Worm (Caenorhabditis elegans): ENCODE results near the gene cec-7.

Gene cec-7

ce11 chrIII:12920810-12921209 lies 43.4 kb upstream of the cec-7 start:
- TF ChIP-seq nfya-1 (tag; optimal IDR thresholded peaks at IDR 0.05; ENCODE audit: insufficient read depth) (peak; percentile 84), nhr-237 (tag; optimal IDR thresholded peaks at IDR 0.05) (no peak)

DNA sequence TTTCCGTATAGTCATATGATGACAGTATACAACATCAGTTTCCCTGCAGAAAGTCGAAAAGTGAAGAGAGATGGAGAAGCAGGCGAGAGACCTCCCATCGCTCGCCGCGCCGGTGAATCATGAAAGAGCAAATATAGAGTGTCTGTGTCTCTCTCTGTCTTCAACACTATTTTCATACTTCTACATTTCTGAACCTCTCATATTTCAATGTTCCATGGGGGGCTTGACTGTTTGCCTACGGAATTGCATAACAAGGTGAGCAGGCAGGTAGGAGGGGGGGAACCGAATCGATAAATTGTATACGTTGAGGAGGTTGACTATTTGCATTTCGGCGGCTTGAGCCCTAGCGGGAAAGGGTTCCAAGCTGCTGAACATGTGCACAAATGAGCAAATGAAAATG lies 42.5 kb upstream of the cec-7 start:
- TF ChIP-seq elt-2 (tag; optimal IDR thresholded peaks at IDR 0.05) (peak; percentile 53), pha-4 (tag; optimal IDR thresholded peaks at IDR 0.05) (peak; percentile 95), nhr-43 (tag; optimal IDR thresholded peaks at IDR 0.05; ENCODE audit: poor library complexity, severe bottlenecking) (no peak), hmg-11 (tag; optimal IDR thresholded peaks at IDR 0.05) (peak; percentile 69), unc-39 (tag; optimal IDR thresholded peaks at IDR 0.05) (no peak), pqm-1 (tag; optimal IDR thresholded peaks at IDR 0.05) (peak; percentile 41), fos-1 (tag; optimal IDR thresholded peaks at IDR 0.05) (peak; percentile 48), jun-1 (tag; optimal IDR thresholded peaks at IDR 0.05) (peak; percentile 72)

DNA sequence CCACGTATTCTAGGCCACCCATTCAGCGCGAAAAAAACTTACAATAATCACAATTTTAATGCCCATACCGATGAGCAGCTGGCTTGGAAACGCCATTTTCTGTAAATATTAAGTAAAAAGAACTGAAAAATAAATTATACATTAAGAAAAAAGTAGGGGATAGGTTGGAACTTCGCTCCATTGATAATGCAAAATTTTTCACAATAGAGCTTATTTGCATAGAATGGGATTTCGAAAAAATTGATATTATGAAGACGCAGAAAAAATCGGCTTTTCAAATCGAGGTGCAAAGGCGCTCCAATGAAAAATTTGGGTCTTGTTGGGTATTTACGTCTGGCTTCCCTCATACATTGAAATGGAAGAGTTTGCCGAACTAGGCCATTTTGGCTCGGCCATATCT lies 41.2 kb upstream of the cec-7 start, which contains the start of gene Y37D8A.16:
Y37D8A.16 (minus strand) TSS at position 101 of the 400 bp plus-strand sequence.
- TF ChIP-seq unc-62 (GFP tag; optimal IDR thresholded peaks at IDR 0.05) (no peak), ztf-11 (tag; optimal IDR thresholded peaks at IDR 0.05) (no peak), R02D3.7 (tag; optimal IDR thresholded peaks at IDR 0.05) (no peak), aly-2 (tag; optimal IDR thresholded peaks at IDR 0.05) (no peak), ceh-16 (tag; optimal IDR thresholded peaks at IDR 0.05) (no peak), nhr-23 (tag; optimal IDR thresholded peaks at IDR 0.05) (no peak), ZK546.5 (tag; optimal IDR thresholded peaks at IDR 0.05) (no peak), fkh-10 (GFP tag; optimal IDR thresholded peaks at IDR 0.05) (no peak), nhr-11 (tag; optimal IDR thresholded peaks at IDR 0.05) (no peak), mml-1 (tag; optimal IDR thresholded peaks at IDR 0.05) (no peak), fkh-2 (tag; optimal IDR thresholded peaks at IDR 0.05) (no peak), ceh-9 (tag; optimal IDR thresholded peaks at IDR 0.05) (no peak)

DNA sequence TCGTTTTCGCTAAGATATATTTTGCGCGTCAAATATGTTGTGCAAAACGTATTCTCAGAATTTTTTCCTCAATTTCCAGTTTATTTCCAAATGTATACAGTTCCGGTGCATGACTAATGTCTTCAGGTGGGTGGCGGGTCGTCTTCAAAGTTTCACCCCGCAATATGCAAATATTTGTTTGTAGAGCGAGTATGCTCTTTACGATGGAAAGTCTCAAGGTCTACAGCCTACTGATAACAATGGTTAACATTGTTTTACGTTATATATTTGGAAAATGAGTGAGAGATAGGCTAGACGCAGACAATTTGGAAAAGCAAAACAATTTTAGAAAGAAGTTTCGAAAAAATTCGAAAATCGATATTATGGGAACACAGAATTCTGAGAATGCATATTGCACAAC lies 40.5 kb upstream of the cec-7 start:
- no peak for TF ChIP-seq nhr-76 (tag; optimal IDR thresholded peaks at IDR 0.05)
- peak; percentile 36 for TF ChIP-seq pqm-1 (tag; optimal IDR thresholded peaks at IDR 0.05)
- peak; percentile 56 for TF ChIP-seq pha-4 (tag; optimal IDR thresholded peaks at IDR 0.05)
- peak; percentile 48 for TF ChIP-seq elt-2 (tag; optimal IDR thresholded peaks at IDR 0.05)
- no peak for TF ChIP-seq hmg-11 (tag; optimal IDR thresholded peaks at IDR 0.05)
- no peak for TF ChIP-seq egl-27 (tag; optimal IDR thresholded peaks at IDR 0.05)
- TF ChIP-seq eor-1 (tag; optimal IDR thresholded peaks at IDR 0.05) = no peak
- no peak for TF ChIP-seq ama-1 (optimal IDR thresholded peaks at IDR 0.05)

DNA sequence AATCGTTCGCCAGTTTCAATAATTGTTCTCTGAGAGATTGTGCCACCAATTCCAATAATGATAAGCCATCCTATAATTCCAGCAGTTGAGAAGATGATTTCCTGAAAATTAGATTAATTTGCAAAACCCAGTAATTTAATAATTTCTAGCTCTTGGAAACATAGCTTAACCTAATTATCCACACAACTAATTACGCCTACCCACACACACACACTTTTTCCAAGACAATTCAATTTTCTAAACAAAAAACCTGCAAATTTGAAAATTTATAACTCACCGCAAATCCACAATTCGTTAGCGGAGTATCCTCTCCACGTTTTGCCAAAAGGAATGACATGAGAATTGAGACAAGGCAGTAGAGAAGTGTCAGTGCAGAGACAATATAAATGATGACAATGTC lies 39.1 kb upstream of the cec-7 start:
- TF ChIP-seq unc-62 (GFP tag; optimal IDR thresholded peaks at IDR 0.05) (no peak), tbx-2 (tag; optimal IDR thresholded peaks at IDR 0.05) (no peak), nhr-12 (tag; optimal IDR thresholded peaks at IDR 0.05) (no peak)

- TF ChIP-seq nfya-1 (tag; optimal IDR thresholded peaks at IDR 0.05; ENCODE audit: insufficient read depth) (no peak), elt-1 (tag; optimal IDR thresholded peaks at IDR 0.05) (no peak), nhr-28 (tag; optimal IDR thresholded peaks at IDR 0.05) (no peak), mdl-1 (tag; optimal IDR thresholded peaks at IDR 0.05) (no peak), pha-4 (tag; optimal IDR thresholded peaks at IDR 0.05) (no peak), pqm-1 (tag; optimal IDR thresholded peaks at IDR 0.05) (no peak), nhr-11 (tag; optimal IDR thresholded peaks at IDR 0.05) (no peak), lin-15B (tag; optimal IDR thresholded peaks at IDR 0.05) (no peak), eor-1 (tag; optimal IDR thresholded peaks at IDR 0.05) (no peak), unc-62 (GFP tag; optimal IDR thresholded peaks at IDR 0.05) (no peak), elt-2 (tag; optimal IDR thresholded peaks at IDR 0.05) (no peak), lsy-12 (tag; optimal IDR thresholded peaks at IDR 0.05) (no peak), unc-39 (tag; optimal IDR thresholded peaks at IDR 0.05) (no peak), ztf-11 (tag; optimal IDR thresholded peaks at IDR 0.05) (no peak), hmg-11 (tag; optimal IDR thresholded peaks at IDR 0.05) (no peak), aly-2 (tag; optimal IDR thresholded peaks at IDR 0.05) (no peak), nhr-237 (tag; optimal IDR thresholded peaks at IDR 0.05) (no peak), elt-3 (tag; optimal IDR thresholded peaks at IDR 0.05) (no peak), nhr-67 (tag; optimal IDR thresholded peaks at IDR 0.05) (no peak), skn-1 (tag; optimal IDR thresholded peaks at IDR 0.05) (no peak)
Observed at ce11 chrIII:12910365-12910764, 33.0 kb upstream of the cec-7 start, which contains the start of gene flp-14. TSS of gene flp-14 (plus strand) at chrIII:12910510.
